Fruit fly (Drosophila melanogaster) whole organism, pupa: Measurements from ENCODE around the gene ranshi.

ENCODE experiments used
- CG12605 ChIP-seq: fragments of 200-800 bp; sonication (Bioruptor generic); IDR thresholded peaks from 2 replicates; pipeline ENCODE4 v1.3.6; 2022; ENCODE audit warnings: missing biosample characterization, missing genetic modification characterization
- CG13204 ChIP-seq: fragments of 200-800 bp; sonication (Bioruptor generic); optimal IDR thresholded peaks from 2 replicates; lab custom pipeline; 2018; ENCODE audit warnings: missing biosample characterization, mild to moderate bottlenecking, missing genetic modification characterization, moderate library complexity
- CG14655 ChIP-seq: fragments of 200-800 bp; sonication (Bioruptor generic); optimal IDR thresholded peaks from 3 replicates; lab custom pipeline; 2017; ENCODE audit warnings: mild to moderate bottlenecking, missing biosample characterization, missing genetic modification reagents, missing genetic modification characterization
- CG17806 ChIP-seq: fragments of 200-800 bp; sonication (Bioruptor generic); optimal IDR thresholded peaks from 2 replicates; lab custom pipeline; 2018; ENCODE audit warnings: missing biosample characterization, mild to moderate bottlenecking, missing genetic modification characterization, moderate library complexity
- CG32121 ChIP-seq: fragments of 200-800 bp; sonication (Bioruptor generic); IDR thresholded peaks from 2 replicates; pipeline ENCODE4 v1.3.6; 2022; ENCODE audit warnings: missing biosample characterization, missing genetic modification characterization
- CG34367 ChIP-seq: fragments of 200-800 bp; sonication (Bioruptor generic); optimal IDR thresholded peaks from 2 replicates; lab custom pipeline; 2018; ENCODE audit warnings: missing biosample characterization, mild to moderate bottlenecking, missing genetic modification characterization
- CG4496 ChIP-seq: fragments of 200-800 bp; sonication (Bioruptor generic); IDR thresholded peaks from 3 replicates; pipeline ENCODE4 v1.3.6; 2022; ENCODE audit warnings: missing biosample characterization, missing genetic modification characterization
- CG9948 ChIP-seq: fragments of 200-800 bp; sonication (Bioruptor generic); optimal IDR thresholded peaks from 2 replicates; lab custom pipeline; 2018; ENCODE audit warnings: missing biosample characterization, mild to moderate bottlenecking, missing genetic modification characterization, moderate library complexity
- D1 ChIP-seq: fragments of 200-800 bp; sonication (Bioruptor generic); optimal IDR thresholded peaks from 2 replicates; lab custom pipeline; 2018; ENCODE audit warnings: missing biosample characterization, mild to moderate bottlenecking, missing genetic modification characterization, moderate library complexity
- Pif1A ChIP-seq: fragments of 200-800 bp; sonication (Bioruptor generic); optimal IDR thresholded peaks from 3 replicates; lab custom pipeline; 2016; ENCODE audit warnings: missing biosample characterization, missing genetic modification characterization
- Pif1B ChIP-seq: fragments of 200-800 bp; sonication (Bioruptor generic); optimal IDR thresholded peaks from 3 replicates; lab custom pipeline; 2016; ENCODE audit warnings: missing biosample characterization, missing genetic modification characterization
- fd96Ca ChIP-seq: fragments of 200-800 bp; sonication (Bioruptor generic); IDR thresholded peaks from 3 replicates; pipeline ENCODE4 v1.3.6; 2022; ENCODE audit warnings: missing biosample characterization, missing genetic modification characterization
- rn ChIP-seq: fragments of 200-800 bp; sonication (Bioruptor generic); IDR thresholded peaks from 2 replicates; pipeline ENCODE4 v1.3.6; 2022; ENCODE audit warnings: missing biosample characterization, missing genetic modification characterization

DNA sequence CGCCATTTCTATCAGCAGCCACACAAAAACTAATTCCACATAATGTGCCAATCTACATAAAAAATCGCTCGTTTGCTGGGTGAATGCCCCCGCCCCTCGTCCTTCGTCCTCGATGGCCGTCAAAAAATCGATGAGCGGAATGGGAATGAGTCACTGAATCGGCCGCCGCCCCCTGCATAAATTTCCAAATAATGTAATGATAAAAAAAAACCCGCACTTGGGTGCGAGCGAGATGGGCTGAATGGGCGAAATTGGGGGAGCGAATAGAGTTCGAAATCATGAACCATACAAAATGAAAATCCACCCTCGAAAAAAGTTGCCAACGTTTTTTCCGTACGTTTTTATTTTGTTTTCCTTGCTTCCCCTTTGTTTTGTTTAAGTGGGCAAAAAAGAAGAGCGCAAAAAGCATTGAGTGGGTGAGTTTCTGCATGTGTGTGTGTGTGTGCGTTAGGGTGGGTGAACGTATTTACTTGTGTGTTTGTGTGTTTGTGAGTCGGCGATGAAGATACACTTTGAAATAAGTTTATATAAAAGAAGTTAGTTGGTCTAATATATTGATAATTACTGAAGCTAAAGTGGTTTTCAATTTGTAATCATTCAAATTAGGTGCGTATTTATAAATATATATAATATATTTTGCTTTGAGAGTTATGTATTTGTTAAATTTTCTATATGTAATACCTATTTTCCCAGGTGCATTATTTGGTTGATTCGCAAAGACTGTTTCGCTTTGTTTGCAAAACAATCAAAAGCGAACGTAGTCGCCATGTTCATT lies 24.0 kb downstream of the ranshi start:
- TF ChIP-seq D1 (tag; lab: Kevin White, UChicago) (no peak), fd96Ca (GFP tag; lab: Robert Waterston, UW) (no peak), CG9948 (tag; lab: Kevin White, UChicago) (no peak), CG14655 (GFP tag; lab: Kevin White, UChicago) (peak; percentile 38), Pif1A (GFP tag; lab: Kevin White, UChicago) (peak; percentile 33), CG17806 (tag; lab: Kevin White, UChicago) (no peak), CG12605 (peak; percentile 57; the same call in 1 of the 2 replicates), Pif1B (GFP tag; lab: Kevin White, UChicago) (peak; percentile 13), CG32121 (GFP tag; lab: Robert Waterston, UW) (no peak), CG13204 (GFP tag; lab: Kevin White, UChicago) (peak; percentile 30), CG34367 (tag; lab: Kevin White, UChicago) (peak; percentile 36), CG4496 (GFP tag; lab: Robert Waterston, UW) (no peak), rn (no peak)
